Worm (Caenorhabditis elegans) whole organism, L1 larva: ENCODE measurements around the gene ugt-6.

Experiments
- ama-1 ChIP-seq: fragments of 150-350 bp; optimal IDR thresholded peaks from 2 replicates; lab custom pipeline; 2014
- blmp-1 ChIP-seq: fragments of 150-350 bp; optimal IDR thresholded peaks from 2 replicates; lab custom pipeline; 2014; ENCODE audit warnings: missing biosample characterization, missing genetic modification characterization
- ceh-82 ChIP-seq, 3 experiments: fragments of 150-350 bp in 1 of 3; sonication (generic microtip) in 2 of 3; optimal IDR thresholded peaks; 2 replicates each; lab custom pipeline; 2014 to 2017; ENCODE audit warnings: missing biosample characterization in 3 of 3, missing genetic modification characterization in 3 of 3
- grh-1 ChIP-seq: fragments of 200-800 bp; sonication (Bioruptor generic); IDR thresholded peaks from 2 replicates; pipeline ENCODE4 v1.3.6; 2022; ENCODE audit warnings: missing genetic modification reagents, missing genetic modification characterization, missing compliant biosample characterization
- lin-35 ChIP-seq, 2 experiments: fragments of 150-350 bp; optimal IDR thresholded peaks; 2 replicates each; lab custom pipeline; 2014; ENCODE audit warnings: missing biosample characterization in 2 of 2, missing genetic modification characterization in 2 of 2, missing genetic modification reagents in 2 of 2
- mdl-1 ChIP-seq, 2 experiments: fragments of 150-350 bp; optimal IDR thresholded peaks; 2 replicates each; lab custom pipeline; 2014 to 2017; ENCODE audit warnings: missing biosample characterization in 2 of 2, missing genetic modification characterization in 2 of 2, inconsistent platforms in 1 of 2
- nhr-11 ChIP-seq: fragments of 150-350 bp; optimal IDR thresholded peaks from 2 replicates; lab custom pipeline; 2014; ENCODE audit warnings: missing biosample characterization, missing genetic modification characterization
- nhr-47 ChIP-seq: sonication (generic microtip); optimal IDR thresholded peaks from 2 replicates; lab custom pipeline; 2016; ENCODE audit warnings: mild to moderate bottlenecking, missing genetic modification characterization, moderate library complexity, missing compliant biosample characterization
- nhr-76 ChIP-seq: sonication (generic microtip); optimal IDR thresholded peaks from 2 replicates; lab custom pipeline; 2017; ENCODE audit warnings: missing biosample characterization, missing genetic modification characterization
- rnt-1 ChIP-seq: sonication (generic microtip); optimal IDR thresholded peaks from 2 replicates; lab custom pipeline; 2016; ENCODE audit warnings: mild to moderate bottlenecking, missing genetic modification characterization, moderate library complexity, missing compliant biosample characterization
- skn-1 ChIP-seq: fragments of 150-350 bp; optimal IDR thresholded peaks from 2 replicates; lab custom pipeline; 2014; ENCODE audit warnings: missing biosample characterization, missing genetic modification characterization
- sox-4 ChIP-seq: sonication (generic microtip); optimal IDR thresholded peaks from 2 replicates; lab custom pipeline; 2016; ENCODE audit warnings: missing genetic modification characterization, missing compliant biosample characterization
- tbx-2 ChIP-seq: sonication (generic microtip); optimal IDR thresholded peaks from 2 replicates; lab custom pipeline; 2016; ENCODE audit warnings: missing genetic modification characterization, missing compliant biosample characterization

DNA sequence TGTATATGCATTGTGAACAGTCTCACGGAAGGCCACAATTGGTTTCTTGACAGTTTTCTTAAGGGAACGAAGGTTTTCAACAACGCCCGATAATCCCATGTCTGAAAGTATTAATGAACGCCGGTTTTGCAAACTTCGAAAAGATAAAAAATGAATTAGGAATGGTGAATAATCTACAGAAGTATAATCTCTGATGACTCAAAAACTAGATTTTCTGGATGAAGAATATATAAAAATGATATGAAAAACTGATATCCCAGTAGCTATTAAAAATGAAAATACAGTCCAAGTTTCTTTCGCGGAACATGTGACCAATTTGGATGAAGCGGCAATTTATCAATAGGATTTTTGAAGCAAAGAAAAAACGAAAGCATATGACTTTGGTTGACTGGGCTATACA, 16.0 kb upstream of the ugt-6 start, which contains the start of gene ZC443.3:
- TF ChIP-seq lin-35 (GFP tag; optimal IDR thresholded peaks at IDR 0.05; lab: Kevin White, UChicago) (no peak), tbx-2 (tag; lab: Kevin White, UChicago) (no peak), nhr-47 (no peak), rnt-1 (tag; lab: Kevin White, UChicago) (no peak), blmp-1 (tag; lab: Kevin White, UChicago) (peak; percentile 82), ama-1 (lab: Kevin White, UChicago) (no peak), grh-1 (GFP tag; lab: Robert Waterston, UW) (no peak), nhr-76 (no peak), nhr-11 (no peak), mdl-1 (tag; optimal IDR thresholded peaks at IDR 0.05; lab: Kevin White, UChicago) (no peak), sox-4 (tag; lab: Kevin White, UChicago) (no peak), skn-1 (tag; lab: Kevin White, UChicago) (no peak), ceh-82 (tag; optimal IDR thresholded peaks at IDR 0.05; lab: Kevin White, UChicago) (no peak)
